Worm (Caenorhabditis elegans) whole organism, late embryonic: ENCODE measurements around the gene str-238.
"Not testable (repeated sequence)": the region's sequence is repeated elsewhere in the genome, so short reads cannot be mapped to it uniquely, and the experiment has no call there.

Source experiments
- C08G9.2 ChIP-seq: sonication (generic microtip); optimal IDR thresholded peaks from 2 replicates; lab custom pipeline; 2016; ENCODE audit warnings: mild to moderate bottlenecking, missing genetic modification characterization, moderate library complexity, missing compliant biosample characterization
- K02D7.2 ChIP-seq: sonication (generic microtip); optimal IDR thresholded peaks from 2 replicates; lab custom pipeline; 2017; ENCODE audit warnings: mild to moderate bottlenecking, missing genetic modification characterization, missing compliant biosample characterization
- K09A11.1 ChIP-seq: sonication (generic microtip); optimal IDR thresholded peaks from 2 replicates; lab custom pipeline; 2017; ENCODE audit warnings: antibody characterized with exemption, mild to moderate bottlenecking, missing genetic modification characterization, missing compliant biosample characterization; ENCODE audit not compliant: insufficient read depth
- ama-1 ChIP-seq: fragments of 150-350 bp; optimal IDR thresholded peaks from 2 replicates; lab custom pipeline; 2014
- ceh-19 ChIP-seq: fragments of 200-800 bp; sonication (Bioruptor generic); optimal IDR thresholded peaks from 2 replicates; lab custom pipeline; 2018; ENCODE audit warnings: mild to moderate bottlenecking, missing genetic modification characterization, missing compliant biosample characterization
- ceh-2 ChIP-seq: sonication (generic microtip); optimal IDR thresholded peaks from 2 replicates; lab custom pipeline; 2016; ENCODE audit warnings: missing genotype, missing genetic modification characterization, missing compliant biosample characterization
- dmd-4 ChIP-seq: sonication (generic microtip); optimal IDR thresholded peaks from 2 replicates; lab custom pipeline; 2016; ENCODE audit warnings: borderline replicate concordance, missing genetic modification characterization, missing compliant biosample characterization
- elt-4 ChIP-seq: sonication (generic microtip); optimal IDR thresholded peaks from 2 replicates; lab custom pipeline; 2016; ENCODE audit warnings: missing genetic modification characterization, missing compliant biosample characterization
- fax-1 ChIP-seq: sonication (generic microtip); optimal IDR thresholded peaks from 2 replicates; lab custom pipeline; 2016; ENCODE audit warnings: missing genotype, missing genetic modification characterization, missing compliant biosample characterization
- gmeb-2 ChIP-seq: sonication (generic microtip); optimal IDR thresholded peaks from 2 replicates; lab custom pipeline; 2016; ENCODE audit warnings: missing genetic modification characterization, inconsistent platforms, missing compliant biosample characterization
- hlh-30 ChIP-seq: sonication (generic microtip); optimal IDR thresholded peaks from 2 replicates; lab custom pipeline; 2017; ENCODE audit warnings: antibody characterized with exemption, missing genetic modification characterization, missing compliant biosample characterization; ENCODE audit not compliant: insufficient read depth
- hlh-8 ChIP-seq: sonication (generic microtip); optimal IDR thresholded peaks from 2 replicates; lab custom pipeline; 2016; ENCODE audit warnings: missing genotype, missing genetic modification characterization, missing compliant biosample characterization
- lin-11 ChIP-seq: fragments of 200-800 bp; sonication (Bioruptor generic); optimal IDR thresholded peaks from 2 replicates; lab custom pipeline; 2018; ENCODE audit warnings: mild to moderate bottlenecking, missing genetic modification characterization, missing compliant biosample characterization
- nhr-11 ChIP-seq: fragments of 150-350 bp; optimal IDR thresholded peaks from 2 replicates; lab custom pipeline; 2014; ENCODE audit warnings: missing biosample characterization, missing genetic modification characterization
- odd-2 ChIP-seq: sonication (generic microtip); optimal IDR thresholded peaks from 2 replicates; lab custom pipeline; 2017; ENCODE audit warnings: antibody characterized with exemption, mild to moderate bottlenecking, missing genetic modification characterization, missing compliant biosample characterization
- pat-9 ChIP-seq: fragments of 200-800 bp; sonication (Bioruptor generic); optimal IDR thresholded peaks from 2 replicates; lab custom pipeline; 2018; ENCODE audit warnings: mild to moderate bottlenecking, missing genetic modification characterization, moderate library complexity, missing compliant biosample characterization
- ref-2 ChIP-seq: sonication (generic microtip); optimal IDR thresholded peaks from 2 replicates; lab custom pipeline; 2016; ENCODE audit warnings: missing genetic modification characterization, missing compliant biosample characterization
- rnt-1 ChIP-seq: sonication (generic microtip); optimal IDR thresholded peaks from 2 replicates; lab custom pipeline; 2016; ENCODE audit warnings: missing genetic modification characterization, missing compliant biosample characterization
- sox-4 ChIP-seq: sonication (generic microtip); optimal IDR thresholded peaks from 2 replicates; lab custom pipeline; 2017; ENCODE audit warnings: mild to moderate bottlenecking, missing genetic modification characterization, inconsistent platforms, missing compliant biosample characterization
- tbx-2 ChIP-seq: sonication (generic microtip); optimal IDR thresholded peaks from 2 replicates; lab custom pipeline; 2016; ENCODE audit warnings: missing genetic modification characterization, missing compliant biosample characterization
- tbx-7 ChIP-seq: sonication (generic microtip); optimal IDR thresholded peaks from 2 replicates; lab custom pipeline; 2016; ENCODE audit warnings: missing genotype, missing genetic modification characterization, missing compliant biosample characterization
- unc-42 ChIP-seq: sonication (generic microtip); optimal IDR thresholded peaks from 2 replicates; lab custom pipeline; 2016; ENCODE audit warnings: missing genotype, missing genetic modification characterization, missing compliant biosample characterization
- unc-86 ChIP-seq: sonication (generic microtip); optimal IDR thresholded peaks from 2 replicates; lab custom pipeline; 2016; ENCODE audit warnings: missing genetic modification characterization, missing compliant biosample characterization

str-238 gene

ce11 chrV:814716-815115, 49.9 kb downstream of the str-238 start, which contains the start of gene R13D11.3:
TSS of gene R13D11.3 (plus strand) at chrV:815016.
- TF ChIP-seq unc-86 (tag; lab: Kevin White, UChicago) (no peak), odd-2 (tag; lab: Kevin White, UChicago) (no peak), rnt-1 (tag; lab: Kevin White, UChicago) (no peak), hlh-30 (no peak), ama-1 (lab: Kevin White, UChicago) (no peak), ceh-19 (GFP tag; lab: Kevin White, UChicago) (no peak), ceh-2 (tag; lab: Kevin White, UChicago) (no peak), unc-42 (tag; lab: Kevin White, UChicago) (no peak), tbx-7 (no peak), fax-1 (tag; lab: Kevin White, UChicago) (no peak), pat-9 (tag; lab: Kevin White, UChicago) (no peak), lin-11 (tag; lab: Kevin White, UChicago) (no peak), sox-4 (tag; lab: Kevin White, UChicago) (no peak), ref-2 (tag; lab: Kevin White, UChicago) (no peak), nhr-11 (tag; lab: Kevin White, UChicago) (no peak), C08G9.2 (tag; lab: Kevin White, UChicago) (no peak), K02D7.2 (no peak), tbx-2 (no peak), gmeb-2 (no peak), dmd-4 (tag; lab: Kevin White, UChicago) (no peak)

- TF ChIP-seq pat-9 (tag; lab: Kevin White, UChicago) (no peak), rnt-1 (tag; lab: Kevin White, UChicago) (no peak), ceh-19 (GFP tag; lab: Kevin White, UChicago) (no peak), K09A11.1 (no peak)
These were observed 52.4 kb downstream of the str-238 start, which contains the start of gene R13D11.1 for ce11 chrV:817182-817581. TSS of gene R13D11.1 (plus strand) at chrV:817482.

ce11 chrV:820629-821028, 55.8 kb downstream of the str-238 start, which contains the start of gene srx-32:
TSS of gene srx-32 (minus strand) at chrV:820729.
- TF ChIP-seq sox-4 (tag; lab: Kevin White, UChicago); hlh-8 (tag; lab: Kevin White, UChicago); elt-4: not testable (repeated sequence)
- TF ChIP-seq, all 69 proteins: peak for 0; not testable (repeated sequence) for 69
